Fruit fly (Drosophila melanogaster) whole organism, pupa: ENCODE results near the gene sinah.

Source experiments
- CG10348 ChIP-seq: fragments of 200-800 bp; sonication (Bioruptor generic); IDR thresholded peaks from 2 replicates; pipeline ENCODE4 v1.3.6; 2022; ENCODE audit warnings: missing biosample characterization, missing genetic modification characterization
- CG14655 ChIP-seq: fragments of 200-800 bp; sonication (Bioruptor generic); optimal IDR thresholded peaks from 3 replicates; lab custom pipeline; 2017; ENCODE audit warnings: mild to moderate bottlenecking, missing biosample characterization, missing genetic modification reagents, missing genetic modification characterization
- CG15710 ChIP-seq: fragments of 200-800 bp; sonication (Bioruptor generic); optimal IDR thresholded peaks from 2 replicates; lab custom pipeline; 2018; ENCODE audit warnings: missing biosample characterization, mild to moderate bottlenecking, missing genetic modification characterization, moderate library complexity
- CG17806 ChIP-seq: fragments of 200-800 bp; sonication (Bioruptor generic); optimal IDR thresholded peaks from 2 replicates; lab custom pipeline; 2018; ENCODE audit warnings: missing biosample characterization, mild to moderate bottlenecking, missing genetic modification characterization, moderate library complexity
- CG8301 ChIP-seq: fragments of 200-800 bp; sonication (Bioruptor generic); optimal IDR thresholded peaks from 2 replicates; lab custom pipeline; 2018; ENCODE audit warnings: missing biosample characterization, mild to moderate bottlenecking, missing genetic modification characterization
- CG9948 ChIP-seq: fragments of 200-800 bp; sonication (Bioruptor generic); optimal IDR thresholded peaks from 2 replicates; lab custom pipeline; 2018; ENCODE audit warnings: missing biosample characterization, mild to moderate bottlenecking, missing genetic modification characterization, moderate library complexity
- EcR ChIP-seq: fragments of 200-800 bp; sonication (Bioruptor generic); optimal IDR thresholded peaks from 3 replicates; lab custom pipeline; 2019; ENCODE audit warnings: missing biosample characterization, missing genetic modification characterization, mild to moderate bottlenecking, moderate library complexity, missing genetic modification reagents
- Pif1B ChIP-seq: fragments of 200-800 bp; sonication (Bioruptor generic); optimal IDR thresholded peaks from 3 replicates; lab custom pipeline; 2016; ENCODE audit warnings: missing biosample characterization, missing genetic modification characterization
- fd96Ca ChIP-seq: fragments of 200-800 bp; sonication (Bioruptor generic); IDR thresholded peaks from 3 replicates; pipeline ENCODE4 v1.3.6; 2022; ENCODE audit warnings: missing biosample characterization, missing genetic modification characterization
- gl ChIP-seq: fragments of 200-800 bp; sonication (Bioruptor generic); optimal IDR thresholded peaks from 2 replicates; lab custom pipeline; 2018; ENCODE audit warnings: missing biosample characterization, mild to moderate bottlenecking, missing genetic modification characterization
- rn ChIP-seq: fragments of 200-800 bp; sonication (Bioruptor generic); IDR thresholded peaks from 2 replicates; pipeline ENCODE4 v1.3.6; 2022; ENCODE audit warnings: missing biosample characterization, missing genetic modification characterization

DNA sequence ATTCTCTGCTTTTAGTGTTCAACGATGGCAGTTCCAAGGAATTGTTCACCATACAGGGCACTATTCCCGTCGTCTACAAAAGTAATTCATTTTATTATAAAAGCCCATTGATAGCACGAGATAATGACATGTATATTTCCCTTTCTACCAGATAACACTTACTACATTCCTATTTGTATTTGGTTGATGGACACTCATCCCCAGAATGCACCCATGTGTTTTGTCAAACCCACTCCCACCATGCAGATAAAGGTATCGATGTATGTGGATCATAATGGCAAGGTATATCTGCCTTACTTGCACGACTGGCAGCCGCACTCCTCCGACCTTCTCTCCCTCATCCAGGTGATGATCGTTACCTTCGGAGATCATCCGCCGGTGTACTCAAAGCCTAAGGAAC is 15.9 kb upstream of the sinah start:
- no peak for TF ChIP-seq rn (GFP tag; lab: Robert Waterston, UW)
- no peak for TF ChIP-seq CG17806 (tag; lab: Kevin White, UChicago)
- TF ChIP-seq CG14655 (GFP tag; lab: Kevin White, UChicago) = no peak
- TF ChIP-seq CG15710 = no peak
- no peak for TF ChIP-seq gl (tag; lab: Kevin White, UChicago)
- TF ChIP-seq EcR (GFP tag; lab: Kevin White, UChicago) = no peak
- TF ChIP-seq CG10348 (GFP tag; lab: Robert Waterston, UW) = no peak
- TF ChIP-seq CG9948 = no peak
- no peak for TF ChIP-seq CG8301
- TF ChIP-seq fd96Ca = no peak
- TF ChIP-seq Pif1B (GFP tag; lab: Kevin White, UChicago) = no peak
